Fruit fly (Drosophila melanogaster): ENCODE measurements around the gene CG31286.

CG31286 gene

DNA sequence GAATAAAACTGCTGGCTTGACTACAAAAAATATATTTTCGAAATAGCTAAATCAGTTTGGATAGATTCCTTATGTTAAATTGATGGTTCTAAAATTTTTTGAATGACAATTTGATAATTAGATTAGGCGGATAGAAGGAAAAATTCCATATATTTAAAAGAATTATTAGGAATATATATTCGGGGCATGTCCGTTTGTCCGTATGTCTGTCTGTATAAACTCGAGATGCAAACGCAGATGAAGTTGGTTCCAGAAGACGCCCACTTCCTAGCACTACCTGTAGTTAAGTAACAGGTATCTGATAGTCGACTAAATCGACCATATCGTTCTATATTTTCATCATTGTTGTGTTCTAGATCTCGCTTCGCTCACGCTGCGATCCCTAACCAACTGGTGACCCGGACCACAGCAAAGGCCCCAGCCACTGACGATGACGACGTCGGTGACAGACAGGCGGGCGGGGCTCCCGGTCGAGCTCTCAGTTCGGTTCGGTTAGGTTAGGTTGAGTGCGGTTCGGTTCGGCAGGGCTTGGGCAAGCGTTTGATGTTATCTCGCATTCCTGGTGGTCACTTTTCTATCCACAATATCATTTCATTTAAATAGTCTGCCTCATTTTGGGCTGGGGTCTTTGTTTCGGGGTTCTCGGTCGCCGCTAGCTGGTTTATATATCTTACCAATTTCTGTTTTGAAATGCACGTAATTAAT, 31.4 kb downstream of the CG31286 start:
- no peak for TF ChIP-seq net (GFP tag; optimal IDR thresholded peaks at IDR 0.05)
- TF ChIP-seq svp (GFP tag) = peak; percentile 25

DNA sequence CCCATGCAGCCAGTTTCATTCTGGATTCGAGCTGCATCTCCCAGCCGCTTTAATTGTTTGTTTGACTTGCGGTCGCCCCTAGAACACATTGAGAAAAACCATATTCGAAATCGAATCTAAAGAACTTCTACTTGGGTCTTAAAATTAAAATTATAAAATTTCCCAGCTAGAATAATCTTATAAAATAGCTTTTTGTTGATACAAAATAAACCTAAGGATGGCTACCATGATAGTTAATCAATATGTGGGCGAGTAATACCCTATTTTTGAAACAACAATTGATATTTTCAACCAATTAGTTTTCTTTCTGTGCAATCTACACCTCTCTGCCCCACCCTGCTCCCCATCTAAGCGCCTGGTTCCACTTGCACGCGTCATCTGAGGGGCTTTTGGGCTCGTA, 33.5 kb downstream of the CG31286 start:
- TF ChIP-seq Gug (GFP tag; IDR thresholded peaks at IDR 0.05) (no peak), CG11762 (GFP tag; optimal IDR thresholded peaks at IDR 0.05; ENCODE audit: insufficient read depth) (no peak), CG34406 (GFP tag; optimal IDR thresholded peaks at IDR 0.05) (no peak), ss (GFP tag; optimal IDR thresholded peaks at IDR 0.05) (peak in 1 of 2 experiments; percentile 4), fd85E (GFP tag; optimal IDR thresholded peaks at IDR 0.05) (no peak), CG6792 (GFP tag; optimal IDR thresholded peaks at IDR 0.05) (peak; percentile 21), CG3032 (tag; optimal IDR thresholded peaks at IDR 0.05) (peak; percentile 30), Lpt (GFP tag; optimal IDR thresholded peaks at IDR 0.05) (no peak), CG4318 (GFP tag; optimal IDR thresholded peaks at IDR 0.05) (no peak), lz (GFP tag; optimal IDR thresholded peaks at IDR 0.05) (no peak), spab (GFP tag; optimal IDR thresholded peaks at IDR 0.05) (peak; percentile 5), esn (GFP tag; optimal IDR thresholded peaks at IDR 0.05) (peak; percentile 16), CG1621 (tag; optimal IDR thresholded peaks at IDR 0.05) (no peak), Eip93F (GFP tag; optimal IDR thresholded peaks at IDR 0.05) (no peak), Sox15 (GFP tag; optimal IDR thresholded peaks at IDR 0.05) (no peak), CG10631 (GFP tag; optimal IDR thresholded peaks at IDR 0.05) (peak; percentile 38), Blimp-1 (GFP tag; optimal IDR thresholded peaks at IDR 0.05) (no peak), net (GFP tag; optimal IDR thresholded peaks at IDR 0.05) (no peak), CG7368 (GFP tag; optimal IDR thresholded peaks at IDR 0.05) (no peak), svp (GFP tag) (no peak), CG8119 (GFP tag; IDR thresholded peaks at IDR 0.05) (no peak), fd59A (GFP tag; optimal IDR thresholded peaks at IDR 0.05) (no peak), CG3919 (GFP tag; optimal IDR thresholded peaks at IDR 0.05) (peak; percentile 23), CG6276 (GFP tag; optimal IDR thresholded peaks at IDR 0.05) (no peak), OdsH (GFP tag; optimal IDR thresholded peaks at IDR 0.05) (peak; percentile 10), Smox (GFP tag; optimal IDR thresholded peaks at IDR 0.05) (peak; percentile 15), CG6163 (GFP tag; IDR thresholded peaks at IDR 0.05) (no peak), CG8319 (GFP tag; optimal IDR thresholded peaks at IDR 0.05) (no peak), Hr38 (GFP tag; optimal IDR thresholded peaks at IDR 0.05) (no peak), eg (GFP tag; IDR thresholded peaks at IDR 0.05) (no peak), salr (GFP tag; optimal IDR thresholded peaks at IDR 0.05) (no peak), CG10669 (GFP tag; optimal IDR thresholded peaks at IDR 0.05) (peak; percentile 39), CG15336 (GFP tag; IDR thresholded peaks at IDR 0.05) (no peak), CG6808 (GFP tag; optimal IDR thresholded peaks at IDR 0.05) (peak; percentile 30), pdm3 (GFP tag; optimal IDR thresholded peaks at IDR 0.05) (no peak), Met (GFP tag; optimal IDR thresholded peaks at IDR 0.05) (peak; percentile 46), topi (GFP tag; optimal IDR thresholded peaks at IDR 0.05) (peak; percentile 31), CG11294 (GFP tag; IDR thresholded peaks at IDR 0.05) (no peak), Sox14 (GFP tag; optimal IDR thresholded peaks at IDR 0.05) (peak; percentile 9), CG11902 (GFP tag; optimal IDR thresholded peaks at IDR 0.05) (no peak), Eip78C (GFP tag) (peak; percentile 70), CG16779 (tag; optimal IDR thresholded peaks at IDR 0.05) (no peak), Ets96B (tag; optimal IDR thresholded peaks at IDR 0.05) (no peak), CG8632 (GFP tag; optimal IDR thresholded peaks at IDR 0.05) (peak; percentile 7), acj6 (GFP tag; optimal IDR thresholded peaks at IDR 0.05) (peak; percentile 18), Ets21C (GFP tag; optimal IDR thresholded peaks at IDR 0.05) (no peak), Hr4 (GFP tag; optimal IDR thresholded peaks at IDR 0.05) (no peak), Hr39 (GFP tag; optimal IDR thresholded peaks at IDR 0.05) (peak; percentile 26), dac (GFP tag; optimal IDR thresholded peaks at IDR 0.05) (no peak), achi (GFP tag; optimal IDR thresholded peaks at IDR 0.05) (peak; percentile 19)
